Worm (Caenorhabditis elegans): ENCODE measurements around the gene gnrr-2.

DNA sequence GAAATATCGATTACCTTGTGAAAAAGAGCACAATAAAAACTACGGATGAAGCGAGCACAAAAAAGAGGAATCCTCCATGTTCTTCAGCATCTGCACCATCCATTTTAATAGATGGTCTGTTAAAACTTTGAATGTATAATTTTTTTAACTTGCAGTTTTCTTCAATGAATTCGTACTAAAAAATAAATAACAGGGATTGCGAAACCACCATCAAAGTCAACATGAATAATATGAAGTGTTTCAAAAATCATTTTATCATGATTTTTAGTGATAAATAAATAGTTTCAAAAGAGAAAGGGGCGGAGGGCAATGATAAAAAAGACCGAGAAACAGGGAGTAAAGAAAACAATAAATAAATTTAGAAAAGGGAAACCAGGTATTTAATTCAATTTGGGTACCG, 12.5 kb downstream of the gnrr-2 start, which contains the start of gene dhs-22:
- TF ChIP-seq snpc-4 (tag; optimal IDR thresholded peaks at IDR 0.05) (no peak), nhr-237 (tag; optimal IDR thresholded peaks at IDR 0.05) (no peak), lin-13 (tag; optimal IDR thresholded peaks at IDR 0.05) (no peak), nhr-76 (tag; optimal IDR thresholded peaks at IDR 0.05) (no peak), tbx-8 (GFP tag; optimal IDR thresholded peaks at IDR 0.05) (no peak), pha-4 (tag; optimal IDR thresholded peaks at IDR 0.05) (no peak), zip-8 (tag; optimal IDR thresholded peaks at IDR 0.05) (no peak), hlh-1 (tag; optimal IDR thresholded peaks at IDR 0.05) (no peak)

Data from whole organism, mixed stage, embryonic.